Worm (Caenorhabditis elegans) whole organism, L2 larva: ENCODE data around the gene pfas-1.

ENCODE experiments used
- C34F6.9 ChIP-seq: fragments of 150-350 bp; optimal IDR thresholded peaks from 2 replicates; lab custom pipeline; 2014; ENCODE audit warnings: missing biosample characterization, missing genetic modification characterization
- F13H6.1 ChIP-seq: sonication (generic microtip); optimal IDR thresholded peaks from 2 replicates; lab custom pipeline; 2016; ENCODE audit warnings: missing genetic modification characterization, missing compliant biosample characterization
- R02D3.7 ChIP-seq: fragments of 150-350 bp; optimal IDR thresholded peaks from 2 replicates; lab custom pipeline; 2014; ENCODE audit warnings: missing biosample characterization, missing genetic modification characterization
- ZK546.5 ChIP-seq: sonication (generic microtip); optimal IDR thresholded peaks from 2 replicates; lab custom pipeline; 2017; ENCODE audit warnings: missing biosample characterization, missing genetic modification characterization
- alr-1 ChIP-seq: fragments of 150-350 bp; optimal IDR thresholded peaks from 2 replicates; lab custom pipeline; 2014; ENCODE audit warnings: missing biosample characterization, missing genetic modification characterization
- aly-2 ChIP-seq: fragments of 150-350 bp; optimal IDR thresholded peaks from 2 replicates; lab custom pipeline; 2014; ENCODE audit warnings: missing biosample characterization, missing genetic modification characterization
- blmp-1 ChIP-seq: sonication (generic microtip); optimal IDR thresholded peaks from 2 replicates; lab custom pipeline; 2017; ENCODE audit warnings: missing genetic modification characterization, mild to moderate bottlenecking, missing compliant biosample characterization, antibody characterized with exemption, moderate library complexity; ENCODE audit not compliant: insufficient read depth
- ceh-16 ChIP-seq: fragments of 150-350 bp; optimal IDR thresholded peaks from 2 replicates; lab custom pipeline; 2014; ENCODE audit warnings: missing biosample characterization, missing genetic modification characterization
- ceh-82 ChIP-seq: fragments of 150-350 bp; optimal IDR thresholded peaks from 2 replicates; lab custom pipeline; 2014; ENCODE audit warnings: missing biosample characterization, missing genetic modification characterization
- egl-27 ChIP-seq: sonication (generic microtip); optimal IDR thresholded peaks from 3 replicates; lab custom pipeline; 2017; ENCODE audit warnings: missing biosample characterization, missing genetic modification reagents, missing genetic modification characterization
- elt-1 ChIP-seq: fragments of 150-350 bp; optimal IDR thresholded peaks from 2 replicates; lab custom pipeline; 2014; ENCODE audit warnings: missing biosample characterization, missing genetic modification characterization
- fos-1 ChIP-seq: fragments of 150-350 bp; optimal IDR thresholded peaks from 2 replicates; lab custom pipeline; 2014; ENCODE audit warnings: missing biosample characterization, missing genetic modification characterization
- lin-13 ChIP-seq: fragments of 150-350 bp; optimal IDR thresholded peaks from 2 replicates; lab custom pipeline; 2014; ENCODE audit warnings: missing biosample characterization, missing genetic modification reagents, missing genetic modification characterization
- lin-39 ChIP-seq: fragments of 150-350 bp; optimal IDR thresholded peaks from 2 replicates; lab custom pipeline; 2014; ENCODE audit warnings: missing biosample characterization, missing genetic modification reagents, missing genetic modification characterization
- lsy-2 ChIP-seq, 2 experiments: fragments of 150-350 bp in 1 of 2; sonication (generic microtip) in 1 of 2; optimal IDR thresholded peaks; 2 replicates each; lab custom pipeline; 2014 to 2017; ENCODE audit warnings: missing biosample characterization in 2 of 2, missing genetic modification characterization in 2 of 2
- mab-5 ChIP-seq: fragments of 150-350 bp; optimal IDR thresholded peaks from 2 replicates; lab custom pipeline; 2014; ENCODE audit warnings: missing biosample characterization, missing genetic modification characterization
- mdl-1 ChIP-seq, 2 experiments: fragments of 150-350 bp in 1 of 2; sonication (generic microtip) in 1 of 2; optimal IDR thresholded peaks; 2 replicates each; lab custom pipeline; 2017; ENCODE audit warnings: missing biosample characterization in 2 of 2, missing genetic modification characterization in 2 of 2
- nhr-10 ChIP-seq: sonication (generic microtip); optimal IDR thresholded peaks from 2 replicates; lab custom pipeline; 2017; ENCODE audit warnings: missing biosample characterization, missing genetic modification characterization
- nhr-129 ChIP-seq: fragments of 150-350 bp; optimal IDR thresholded peaks from 2 replicates; lab custom pipeline; 2014; ENCODE audit warnings: missing biosample characterization, missing genetic modification characterization
- nhr-21 ChIP-seq: fragments of 150-350 bp; optimal IDR thresholded peaks from 2 replicates; lab custom pipeline; 2014; ENCODE audit warnings: missing biosample characterization, missing genetic modification characterization
- nhr-23 ChIP-seq: fragments of 150-350 bp; optimal IDR thresholded peaks from 2 replicates; lab custom pipeline; 2014; ENCODE audit warnings: missing biosample characterization, missing genetic modification reagents, missing genetic modification characterization
- nhr-237 ChIP-seq: fragments of 150-350 bp; optimal IDR thresholded peaks from 2 replicates; lab custom pipeline; 2014; ENCODE audit warnings: missing biosample characterization, missing genetic modification characterization
- nhr-25 ChIP-seq: fragments of 150-350 bp; sonication (generic microtip); optimal IDR thresholded peaks from 3 replicates; lab custom pipeline; 2014; ENCODE audit warnings: missing biosample characterization, missing genetic modification characterization
- nhr-77 ChIP-seq: fragments of 150-350 bp; optimal IDR thresholded peaks from 2 replicates; lab custom pipeline; 2014; ENCODE audit warnings: missing biosample characterization, missing genetic modification characterization
- peb-1 ChIP-seq: fragments of 150-350 bp; optimal IDR thresholded peaks from 2 replicates; lab custom pipeline; 2014; ENCODE audit warnings: missing biosample characterization, missing genetic modification characterization
- sem-4 ChIP-seq: fragments of 150-350 bp; optimal IDR thresholded peaks from 2 replicates; lab custom pipeline; 2014; ENCODE audit warnings: missing biosample characterization, missing genetic modification reagents, missing genetic modification characterization
- sma-3 ChIP-seq: sonication (generic microtip); optimal IDR thresholded peaks from 2 replicates; lab custom pipeline; 2016; ENCODE audit warnings: missing genetic modification reagents, missing genetic modification characterization, missing compliant biosample characterization
- sma-9 ChIP-seq, 2 experiments: fragments of 150-350 bp in 1 of 2; sonication (generic microtip) in 1 of 2; optimal IDR thresholded peaks; 2 replicates each; lab custom pipeline; 2014 to 2016; ENCODE audit warnings: missing genetic modification characterization in 2 of 2, mild to moderate bottlenecking in 1 of 2, missing biosample characterization in 1 of 2, missing compliant biosample characterization in 1 of 2, missing genetic modification reagents in 1 of 2, moderate library complexity in 1 of 2
- snpc-4 ChIP-seq: fragments of 150-350 bp; optimal IDR thresholded peaks from 2 replicates; lab custom pipeline; 2014; ENCODE audit warnings: missing biosample characterization, missing genetic modification characterization
- unc-55 ChIP-seq: fragments of 150-350 bp; sonication (generic microtip); optimal IDR thresholded peaks from 3 replicates; lab custom pipeline; 2014; ENCODE audit warnings: missing biosample characterization, missing genetic modification reagents, missing genetic modification characterization
- zag-1 ChIP-seq: fragments of 150-350 bp; optimal IDR thresholded peaks from 2 replicates; lab custom pipeline; 2014; ENCODE audit warnings: missing biosample characterization, missing genetic modification characterization
- ztf-1 ChIP-seq: fragments of 200-800 bp; sonication (Bioruptor generic); conservative IDR thresholded peaks from 2 replicates; pipeline ENCODE4 v1.3.6; 2022; ENCODE audit warnings: missing genetic modification characterization, missing compliant biosample characterization
- ztf-4 ChIP-seq: fragments of 150-350 bp; optimal IDR thresholded peaks from 2 replicates; lab custom pipeline; 2014; ENCODE audit warnings: missing biosample characterization, missing genetic modification characterization

pfas-1 gene

DNA sequence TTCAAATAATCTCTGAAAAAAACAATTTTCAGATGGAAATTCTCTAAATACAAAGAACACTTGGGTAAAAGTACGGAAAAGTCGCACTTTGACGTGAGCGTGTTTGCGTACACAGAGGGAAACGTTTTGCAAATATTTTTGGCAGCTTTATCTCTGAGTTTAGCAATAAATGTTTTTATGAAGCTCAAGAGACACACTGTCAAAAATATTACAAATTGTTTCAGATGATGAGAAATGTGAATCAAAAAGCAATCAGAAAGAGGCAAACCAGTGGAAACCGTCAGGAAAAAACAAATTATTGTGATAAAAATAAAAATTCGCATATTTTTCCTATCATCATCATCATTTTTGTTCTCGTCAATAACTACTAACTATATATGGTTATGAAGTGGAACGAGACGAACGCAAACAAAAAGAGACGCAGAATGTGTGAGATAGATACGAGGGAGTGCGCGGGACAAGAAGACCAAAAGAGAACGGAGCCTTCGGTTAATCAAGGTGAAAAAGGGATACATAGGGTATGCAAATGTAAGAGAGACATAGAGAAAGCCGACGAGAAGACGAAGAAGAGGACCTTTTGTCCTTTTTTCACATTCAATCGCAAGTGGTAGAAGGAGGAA, 30.7 kb downstream of the pfas-1 start, which contains the start of gene sel-2 (continued):
- TF ChIP-seq mab-5 (tag; lab: Kevin White, UChicago) (no peak), nhr-25 (peak; percentile 47), elt-1 (tag; lab: Kevin White, UChicago) (no peak)

DNA sequence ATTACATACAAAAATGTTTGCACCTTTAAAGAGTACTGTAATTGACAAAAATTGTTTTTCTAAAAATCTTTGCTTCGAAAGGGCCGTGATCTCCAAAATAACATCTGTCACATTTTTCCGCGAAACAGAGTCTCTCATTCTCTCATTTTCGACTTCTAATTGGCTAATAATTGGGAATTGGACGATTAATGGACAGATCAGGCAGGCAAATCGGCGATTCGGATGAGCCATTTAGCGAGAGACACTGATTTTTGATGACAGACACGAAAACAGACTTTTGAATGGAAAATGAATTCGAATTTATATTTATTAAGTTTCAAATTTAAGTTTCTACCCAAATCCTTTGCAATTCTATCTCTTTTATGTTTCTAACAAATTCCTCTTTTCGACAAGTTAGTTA, 39.3 kb downstream of the pfas-1 start:
- TF ChIP-seq nhr-10 (tag; lab: Kevin White, UChicago): no peak
- no peak for TF ChIP-seq mab-5 (tag; lab: Kevin White, UChicago)
- TF ChIP-seq ceh-16: no peak
- no peak for TF ChIP-seq nhr-77

DNA sequence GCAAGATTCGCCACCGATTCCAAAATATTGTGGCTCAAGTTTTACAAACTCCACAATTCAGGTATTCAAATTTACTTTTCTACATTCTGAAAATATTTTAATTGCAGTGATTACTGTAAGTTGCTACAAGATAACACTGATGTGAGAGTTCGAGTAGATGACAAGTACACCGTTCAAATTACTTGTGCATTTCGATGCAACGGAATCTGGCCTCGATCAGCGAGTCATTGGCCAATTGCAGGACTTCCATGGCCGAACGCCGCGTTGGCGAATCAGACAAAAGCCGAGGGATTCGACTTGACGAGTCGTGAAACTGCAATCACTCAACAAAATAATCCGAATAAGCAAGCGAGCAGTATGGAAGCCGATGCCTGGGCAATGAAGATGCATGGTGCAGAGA, 41.8 kb downstream of the pfas-1 start:
- no peak for TF ChIP-seq lin-13
- TF ChIP-seq sem-4 (tag; lab: Kevin White, UChicago): no peak
- TF ChIP-seq nhr-237 (tag; lab: Kevin White, UChicago): no peak
- no peak for TF ChIP-seq unc-55
- TF ChIP-seq ztf-4 (tag; lab: Kevin White, UChicago): no peak
- no peak for TF ChIP-seq ceh-16
- TF ChIP-seq peb-1 (tag; lab: Kevin White, UChicago): no peak

DNA sequence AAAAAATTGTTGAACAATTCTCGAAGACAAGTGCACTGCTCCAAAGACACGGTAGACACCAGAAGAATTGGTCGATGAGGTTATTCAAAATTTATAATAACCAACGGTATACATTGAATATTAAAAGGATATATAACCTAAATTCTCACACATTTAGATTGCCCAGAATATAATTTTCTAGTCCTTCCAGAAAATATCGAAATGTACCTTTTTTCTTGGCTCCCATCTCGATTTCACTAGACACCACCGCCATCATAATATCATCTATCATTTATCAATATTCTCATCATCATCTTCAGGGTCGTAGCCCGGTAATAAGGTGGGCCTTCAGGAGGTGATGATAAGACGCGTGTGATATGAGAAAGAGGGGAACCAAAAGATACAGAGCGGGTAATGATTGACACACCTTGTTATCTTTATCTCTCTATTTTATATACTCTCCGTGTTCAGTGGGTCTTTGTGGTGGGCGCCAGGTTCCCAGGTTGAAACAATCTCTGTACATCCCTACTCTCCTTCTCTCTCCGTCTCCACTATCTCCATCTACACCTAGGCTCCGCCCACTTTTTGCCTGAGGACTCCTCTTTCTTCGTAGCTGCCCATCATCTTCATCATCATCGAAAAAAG, 42.9 kb downstream of the pfas-1 start, which contains the start of gene mab-21:
TSS of gene mab-21 (plus strand) at position 615 of the 624 bp plus-strand sequence.
- TF ChIP-seq sma-3 (GFP tag; lab: Kevin White, UChicago) (no peak), nhr-25 (no peak), lin-13 (no peak), F13H6.1 (tag; lab: Kevin White, UChicago) (peak; percentile 61), fos-1 (tag; lab: Kevin White, UChicago) (peak; percentile 12), C34F6.9 (no peak), ceh-82 (tag; lab: Kevin White, UChicago) (no peak), unc-55 (no peak), ceh-16 (no peak), sem-4 (tag; lab: Kevin White, UChicago) (peak; percentile 34), sma-9 (GFP tag; optimal IDR thresholded peaks at IDR 0.05; lab: Kevin White, UChicago) (peak; percentile 35), sma-9 (tag; optimal IDR thresholded peaks at IDR 0.05; lab: Kevin White, UChicago) (no peak), nhr-129 (tag; lab: Kevin White, UChicago) (peak; percentile 26), snpc-4 (no peak), lsy-2 (tag; optimal IDR thresholded peaks at IDR 0.05; lab: Kevin White, UChicago) (peak in 1 of 2 experiments; percentile 26), R02D3.7 (tag; lab: Kevin White, UChicago) (no peak), nhr-77 (no peak), lin-39 (tag; lab: Kevin White, UChicago) (no peak), mab-5 (tag; lab: Kevin White, UChicago) (no peak)

DNA sequence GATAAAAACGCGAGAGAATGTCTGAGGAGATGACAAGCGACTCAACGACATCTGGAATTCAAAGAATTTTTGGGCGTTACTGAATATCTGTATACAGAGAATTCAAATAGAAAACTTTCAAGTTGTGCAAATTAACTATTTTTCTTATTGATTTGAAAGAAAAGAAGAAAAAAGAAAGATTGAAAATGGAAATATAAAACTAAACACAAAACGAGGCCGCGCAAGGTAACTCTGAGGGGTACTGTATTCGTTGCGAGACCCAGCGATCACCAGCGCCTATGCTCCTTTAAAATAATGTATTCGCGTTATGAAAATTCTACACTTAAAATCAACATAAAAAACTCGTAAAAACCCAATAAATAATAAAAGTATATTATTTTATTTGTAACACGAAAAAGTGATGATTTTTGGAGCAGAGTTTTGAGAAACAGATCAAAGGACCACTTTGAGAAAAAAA, 47.3 kb downstream of the pfas-1 start, which contains the start of gene asb-1:
TSS of gene asb-1 (minus strand) at position 51 of the 457 bp plus-strand sequence.
- TF ChIP-seq blmp-1 (no peak), ztf-4 (tag; lab: Kevin White, UChicago) (no peak), sem-4 (tag; lab: Kevin White, UChicago) (no peak), aly-2 (tag; lab: Kevin White, UChicago) (no peak), nhr-10 (tag; lab: Kevin White, UChicago) (no peak), unc-55 (no peak), lsy-2 (tag; optimal IDR thresholded peaks at IDR 0.05; lab: Kevin White, UChicago) (no peak), nhr-21 (no peak), nhr-23 (tag; lab: Kevin White, UChicago) (no peak), alr-1 (tag; lab: Kevin White, UChicago) (no peak), egl-27 (tag; lab: Kevin White, UChicago) (no peak), mdl-1 (tag; optimal IDR thresholded peaks at IDR 0.05; lab: Kevin White, UChicago) (no peak), sma-3 (GFP tag; lab: Kevin White, UChicago) (no peak), elt-1 (tag; lab: Kevin White, UChicago) (no peak), ztf-1 (GFP tag; lab: Robert Waterston, UW) (no peak), ZK546.5 (no peak), nhr-237 (tag; lab: Kevin White, UChicago) (no peak), zag-1 (tag; lab: Kevin White, UChicago) (no peak), ceh-16 (no peak), nhr-77 (no peak)
